Fruit fly (Drosophila melanogaster) whole organism, embryonic: ENCODE data around the gene Pcyt1.

Source experiments
- Atf3 ChIP-seq: fragments of 200-800 bp; sonication (Bioruptor generic); optimal IDR thresholded peaks from 3 replicates; lab custom pipeline; 2016; ENCODE audit warnings: missing biosample characterization, missing genetic modification characterization
- CG10147 ChIP-seq: fragments of 200-800 bp; sonication (Bioruptor generic); optimal IDR thresholded peaks from 2 replicates; lab custom pipeline; 2019; ENCODE audit warnings: missing biosample characterization, mild to moderate bottlenecking, missing genetic modification characterization, moderate library complexity
- CG1024 ChIP-seq: fragments of 200-800 bp; sonication (Bioruptor generic); IDR thresholded peaks from 2 replicates; pipeline ENCODE4 v1.3.6; 2022; ENCODE audit warnings: missing biosample characterization, missing genetic modification characterization
- CG10274 ChIP-seq: fragments of 200-800 bp; sonication (Bioruptor generic); optimal IDR thresholded peaks from 3 replicates; lab custom pipeline; 2017; ENCODE audit warnings: missing biosample characterization, mild to moderate bottlenecking, missing genetic modification characterization
- CG10321 ChIP-seq: fragments of 200-800 bp; sonication (Bioruptor generic); IDR thresholded peaks from 2 replicates; pipeline ENCODE4 v1.3.6; 2022; ENCODE audit warnings: missing biosample characterization, missing genetic modification characterization
- CG14014 ChIP-seq: fragments of 200-800 bp; sonication (Bioruptor generic); IDR thresholded peaks from 2 replicates; pipeline ENCODE4 v1.3.6; 2022; ENCODE audit warnings: missing biosample characterization, missing genetic modification characterization
- CG14860 ChIP-seq: fragments of 200-800 bp; sonication (Bioruptor generic); IDR thresholded peaks from 3 replicates; pipeline ENCODE4 v1.3.6; 2022; ENCODE audit warnings: missing biosample characterization, missing genetic modification characterization; ENCODE audit not compliant: partially characterized antibody
- CG1602 ChIP-seq: fragments of 200-800 bp; sonication (Bioruptor generic); optimal IDR thresholded peaks from 3 replicates; lab custom pipeline; 2016; ENCODE audit warnings: missing biosample characterization, missing genetic modification characterization
- CG1603 ChIP-seq: fragments of 200-800 bp; sonication (Bioruptor generic); optimal IDR thresholded peaks from 2 replicates; lab custom pipeline; 2019; ENCODE audit warnings: missing biosample characterization, mild to moderate bottlenecking, missing genetic modification characterization, moderate library complexity
- CG16779 ChIP-seq: fragments of 200-800 bp; sonication (Bioruptor generic); IDR thresholded peaks from 2 replicates; pipeline ENCODE4 v1.3.6; 2022; ENCODE audit warnings: missing biosample characterization, missing genetic modification characterization
- CG16863 ChIP-seq: fragments of 200-800 bp; sonication (Bioruptor generic); optimal IDR thresholded peaks from 3 replicates; lab custom pipeline; 2016; ENCODE audit warnings: missing biosample characterization, missing genetic modification characterization
- CG2712 ChIP-seq: fragments of 200-800 bp; optimal IDR thresholded peaks from 3 replicates; lab custom pipeline; 2019; ENCODE audit warnings: missing biosample characterization, mild to moderate bottlenecking, missing genetic modification characterization, moderate library complexity
- CG31388 ChIP-seq: fragments of 200-800 bp; sonication (Bioruptor generic); optimal IDR thresholded peaks from 2 replicates; lab custom pipeline; 2016; ENCODE audit warnings: missing biosample characterization, missing genetic modification characterization
- CG32532 ChIP-seq: fragments of 200-800 bp; sonication (Bioruptor generic); IDR thresholded peaks from 2 replicates; pipeline ENCODE4 v1.3.6; 2022; ENCODE audit warnings: missing biosample characterization, missing genetic modification characterization
- CG5180 ChIP-seq: fragments of 200-800 bp; sonication (Bioruptor generic); optimal IDR thresholded peaks from 3 replicates; lab custom pipeline; 2017; ENCODE audit warnings: missing biosample characterization, missing genetic modification characterization, mild to moderate bottlenecking, moderate library complexity, missing genetic modification reagents
- CG7271 ChIP-seq: fragments of 200-800 bp; sonication (Bioruptor generic); optimal IDR thresholded peaks from 2 replicates; lab custom pipeline; 2018; ENCODE audit warnings: missing biosample characterization, mild to moderate bottlenecking, missing genetic modification characterization, moderate library complexity
- CG7987 ChIP-seq: fragments of 200-800 bp; sonication (Bioruptor generic); optimal IDR thresholded peaks from 2 replicates; lab custom pipeline; 2018; ENCODE audit warnings: missing biosample characterization, mild to moderate bottlenecking, missing genetic modification characterization, moderate library complexity
- CG9215 ChIP-seq: fragments of 200-800 bp; sonication (Bioruptor generic); IDR thresholded peaks from 2 replicates; pipeline ENCODE4 v1.3.6; 2022; ENCODE audit warnings: missing biosample characterization, missing genetic modification characterization
- CG9932 ChIP-seq: fragments of 200-800 bp; sonication (Bioruptor generic); IDR thresholded peaks from 2 replicates; pipeline ENCODE4 v1.3.6; 2022; ENCODE audit warnings: missing biosample characterization, missing genetic modification characterization
- CrebB ChIP-seq: fragments of 200-800 bp; sonication (Bioruptor generic); optimal IDR thresholded peaks from 3 replicates; lab custom pipeline; 2018; ENCODE audit warnings: missing biosample characterization, mild to moderate bottlenecking, missing genetic modification characterization
- D ChIP-seq, 2 experiments: fragments of 200-800 bp in 1 of 2; fragments of >200 bp in 1 of 2; sonication (Bioruptor generic) in 1 of 2; optimal IDR thresholded peaks; 2 replicates in 1 of 2; 3 replicates in 1 of 2; lab custom pipeline; 2017; ENCODE audit warnings: mild to moderate bottlenecking in 1 of 2, missing biosample characterization in 1 of 2, missing genetic modification characterization in 1 of 2, missing genetic modification reagents in 1 of 2
- Dad ChIP-seq: fragments of 200-800 bp; sonication (Bioruptor generic); optimal IDR thresholded peaks from 3 replicates; lab custom pipeline; 2016; ENCODE audit warnings: missing biosample characterization, missing genetic modification characterization
- E2f2 ChIP-seq: fragments of 200-800 bp; sonication (Bioruptor generic); IDR thresholded peaks from 2 replicates; pipeline ENCODE4 v1.3.6; 2022; ENCODE audit warnings: missing biosample characterization, missing genetic modification characterization
- Meics ChIP-seq: fragments of 200-800 bp; sonication (Bioruptor generic); optimal IDR thresholded peaks from 2 replicates; lab custom pipeline; 2017; ENCODE audit warnings: missing biosample characterization, mild to moderate bottlenecking, missing genetic modification characterization
- NC2β ChIP-seq: fragments of 200-800 bp; sonication (Bioruptor generic); optimal IDR thresholded peaks from 2 replicates; lab custom pipeline; 2016; ENCODE audit warnings: missing biosample characterization, missing genetic modification characterization
- NFAT ChIP-seq: fragments of 200-800 bp; sonication (Bioruptor generic); IDR thresholded peaks from 2 replicates; pipeline ENCODE4 v1.3.6; 2022; ENCODE audit warnings: missing biosample characterization, missing genetic modification characterization
- Neu2 ChIP-seq: fragments of 200-800 bp; sonication (Bioruptor generic); optimal IDR thresholded peaks from 3 replicates; lab custom pipeline; 2016; ENCODE audit warnings: missing biosample characterization, missing genetic modification characterization, borderline replicate concordance
- bab2 ChIP-seq: fragments of 200-800 bp; sonication (Bioruptor generic); optimal IDR thresholded peaks from 2 replicates; lab custom pipeline; 2016; ENCODE audit warnings: missing biosample characterization, missing genetic modification characterization
- danr ChIP-seq: fragments of 200-800 bp; sonication (Bioruptor generic); IDR thresholded peaks from 2 replicates; pipeline ENCODE4 v1.3.6; 2022; ENCODE audit warnings: missing biosample characterization, missing genetic modification characterization
- dm ChIP-seq: fragments of 200-800 bp; sonication (Bioruptor generic); optimal IDR thresholded peaks from 3 replicates; lab custom pipeline; 2016; ENCODE audit warnings: missing biosample characterization, missing genetic modification characterization
- emc ChIP-seq: fragments of 200-800 bp; sonication (Bioruptor generic); optimal IDR thresholded peaks from 2 replicates; lab custom pipeline; 2016; ENCODE audit warnings: missing biosample characterization, missing genetic modification characterization
- eve ChIP-seq, 2 experiments: fragments of >200 bp; optimal IDR thresholded peaks; 2 replicates each; lab custom pipeline; 2017; ENCODE audit warnings: missing biosample characterization in 2 of 2, missing genetic modification characterization in 2 of 2
- fd3F ChIP-seq: fragments of 200-800 bp; sonication (Bioruptor generic); optimal IDR thresholded peaks from 2 replicates; lab custom pipeline; 2018; ENCODE audit warnings: missing biosample characterization, mild to moderate bottlenecking, missing genetic modification characterization, moderate library complexity
- kah ChIP-seq: fragments of 200-800 bp; sonication (Bioruptor generic); optimal IDR thresholded peaks from 2 replicates; lab custom pipeline; 2018; ENCODE audit warnings: missing biosample characterization, mild to moderate bottlenecking, missing genetic modification characterization
- lmd ChIP-seq: fragments of 200-800 bp; sonication (Bioruptor generic); IDR thresholded peaks from 2 replicates; pipeline ENCODE4 v1.3.6; 2022; ENCODE audit warnings: missing biosample characterization, missing genetic modification characterization
- mld ChIP-seq: fragments of 200-800 bp; sonication (Bioruptor generic); IDR thresholded peaks from 3 replicates; pipeline ENCODE4 v1.3.6; 2022; ENCODE audit warnings: missing biosample characterization, missing genetic modification characterization; ENCODE audit not compliant: partially characterized antibody
- oc ChIP-seq: fragments of 200-800 bp; sonication (Bioruptor generic); optimal IDR thresholded peaks from 2 replicates; lab custom pipeline; 2018; ENCODE audit warnings: missing biosample characterization, mild to moderate bottlenecking, missing genetic modification characterization, moderate library complexity
- p53 ChIP-seq: fragments of 200-800 bp; sonication (Bioruptor generic); optimal IDR thresholded peaks from 2 replicates; lab custom pipeline; 2016; ENCODE audit warnings: missing biosample characterization, missing genetic modification characterization
- pho ChIP-seq: fragments of 200-800 bp; sonication (Bioruptor generic); optimal IDR thresholded peaks from 2 replicates; lab custom pipeline; 2016; ENCODE audit warnings: missing biosample characterization, missing genetic modification characterization
- psq ChIP-seq: fragments of 200-800 bp; sonication (Bioruptor generic); optimal IDR thresholded peaks from 2 replicates; lab custom pipeline; 2017; ENCODE audit warnings: missing biosample characterization, missing genetic modification characterization
- scrt ChIP-seq: fragments of 200-800 bp; sonication (Bioruptor generic); optimal IDR thresholded peaks from 2 replicates; lab custom pipeline; 2018; ENCODE audit warnings: missing biosample characterization, mild to moderate bottlenecking, missing genetic modification characterization, moderate library complexity
- sens-2 ChIP-seq: fragments of 200-800 bp; sonication (Bioruptor generic); IDR thresholded peaks from 2 replicates; pipeline ENCODE4 v1.3.6; 2022; ENCODE audit warnings: missing biosample characterization, missing genetic modification characterization
- sima ChIP-seq: fragments of 200-800 bp; sonication (Bioruptor generic); optimal IDR thresholded peaks from 2 replicates; lab custom pipeline; 2016; ENCODE audit warnings: missing biosample characterization, missing genetic modification characterization
- stwl ChIP-seq: fragments of 200-800 bp; sonication (Bioruptor generic); optimal IDR thresholded peaks from 3 replicates; lab custom pipeline; 2018; ENCODE audit warnings: missing biosample characterization, mild to moderate bottlenecking, missing genetic modification characterization, moderate library complexity
- tap ChIP-seq: fragments of 200-800 bp; optimal IDR thresholded peaks from 3 replicates; lab custom pipeline; 2019; ENCODE audit warnings: missing biosample characterization, mild to moderate bottlenecking, missing genetic modification characterization, moderate library complexity
- tgo ChIP-seq: fragments of 200-800 bp; sonication (Bioruptor generic); IDR thresholded peaks from 3 replicates; pipeline ENCODE4 v1.3.6; 2022; ENCODE audit warnings: missing biosample characterization, missing genetic modification characterization
- unc-4 ChIP-seq: fragments of 200-800 bp; sonication (Bioruptor generic); IDR thresholded peaks from 2 replicates; pipeline ENCODE4 v1.3.6; 2022; ENCODE audit warnings: missing biosample characterization, missing genetic modification characterization; ENCODE audit not compliant: partially characterized antibody
- vvl ChIP-seq: fragments of 200-800 bp; sonication (Bioruptor generic); IDR thresholded peaks from 2 replicates; pipeline ENCODE4 v1.3.6; 2022; ENCODE audit warnings: missing biosample characterization, missing genetic modification characterization
- wek ChIP-seq: fragments of 200-800 bp; sonication (Bioruptor generic); optimal IDR thresholded peaks from 3 replicates; lab custom pipeline; 2018; ENCODE audit warnings: missing biosample characterization, mild to moderate bottlenecking, missing genetic modification characterization, moderate library complexity

The Pcyt1 gene

dm6 chr3L:1579169-1579853 is 33.4 kb downstream of the Pcyt1 start (continued):
- TF ChIP-seq D (optimal IDR thresholded peaks at IDR 0.05; lab: Kevin White, UChicago) (no peak), D (GFP tag; optimal IDR thresholded peaks at IDR 0.05; lab: Kevin White, UChicago) (peak; percentile 84), wek (peak; percentile 76), danr (GFP tag; lab: Robert Waterston, UW) (no peak), eve (GFP tag; optimal IDR thresholded peaks at IDR 0.05; lab: Kevin White, UChicago) (peak in 1 of 2 experiments; percentile 87), CG7987 (GFP tag; lab: Kevin White, UChicago) (peak; percentile 87), CG1602 (GFP tag; lab: Kevin White, UChicago) (peak; percentile 72), kah (GFP tag; lab: Kevin White, UChicago) (peak; percentile 10), pho (GFP tag; lab: Kevin White, UChicago) (peak; percentile 31), Neu2 (GFP tag; lab: Kevin White, UChicago) (no peak), CG1603 (tag; lab: Kevin White, UChicago) (peak; percentile 81), unc-4 (GFP tag; lab: Robert Waterston, UW) (no peak), tgo (no peak; the same call in 2 of the 3 replicates), CG9215 (GFP tag; lab: Robert Waterston, UW) (no peak), NC2β (GFP tag; lab: Kevin White, UChicago) (peak; percentile 50), tap (tag; lab: Kevin White, UChicago) (peak; percentile 50), CG10321 (GFP tag; lab: Robert Waterston, UW) (no peak), Dad (no peak), stwl (tag; lab: Kevin White, UChicago) (peak; percentile 43), lmd (GFP tag; lab: Robert Waterston, UW) (peak; percentile 53; the same call in 1 of the 2 replicates), CG9932 (GFP tag; lab: Robert Waterston, UW) (no peak), CG31388 (GFP tag; lab: Kevin White, UChicago) (no peak), E2f2 (GFP tag; lab: Robert Waterston, UW) (no peak; the same call in 1 of the 2 replicates), CG7271 (tag; lab: Kevin White, UChicago) (peak; percentile 70), CG32532 (GFP tag; lab: Robert Waterston, UW) (no peak), emc (GFP tag; lab: Kevin White, UChicago) (no peak), CG2712 (peak; percentile 73), p53 (peak; percentile 19), sima (peak; percentile 54), CG16863 (GFP tag; lab: Kevin White, UChicago) (peak; percentile 56), bab2 (GFP tag; lab: Kevin White, UChicago) (peak; percentile 81), CG5180 (peak; percentile 74), CG16779 (no peak), CG10147 (GFP tag; lab: Kevin White, UChicago) (peak; percentile 64), psq (GFP tag; lab: Kevin White, UChicago) (peak; percentile 55), scrt (GFP tag; lab: Kevin White, UChicago) (peak; percentile 44), CG1024 (GFP tag; lab: Robert Waterston, UW) (peak; percentile 45), CrebB (peak; percentile 80), CG14860 (GFP tag; lab: Robert Waterston, UW) (no peak), sens-2 (GFP tag; lab: Robert Waterston, UW) (0 out of 2 replicates have a peak, but pooled peaks have one; percentile 40), mld (GFP tag; lab: Robert Waterston, UW) (no peak), dm (peak; percentile 5), Atf3 (peak; percentile 7), oc (tag; lab: Kevin White, UChicago) (peak; percentile 93), Meics (peak; percentile 55), CG14014 (GFP tag; lab: Robert Waterston, UW) (0 out of 2 replicates have a peak, but pooled peaks have one; percentile 13), fd3F (GFP tag; lab: Kevin White, UChicago) (no peak), NFAT (peak; percentile 67), CG10274 (GFP tag; lab: Kevin White, UChicago) (peak; percentile 35), vvl (peak; percentile 37)
